Worm (Caenorhabditis elegans) whole organism, early embryonic: ENCODE results near the gene C06G4.4.

ENCODE experiments used
- F13C5.2 ChIP-seq: sonication (generic microtip); optimal IDR thresholded peaks from 2 replicates; lab custom pipeline; 2017; ENCODE audit warnings: mild to moderate bottlenecking, missing genetic modification characterization, inconsistent platforms, missing compliant biosample characterization
- aly-1 ChIP-seq: sonication (generic microtip); optimal IDR thresholded peaks from 2 replicates; lab custom pipeline; 2016; ENCODE audit warnings: missing genetic modification characterization, missing compliant biosample characterization

- TF ChIP-seq aly-1: no peak
- TF ChIP-seq F13C5.2 (tag; lab: Kevin White, UChicago): no peak
Measured at ce11 chrIII:7956965-7957364, 20.6 kb downstream of the C06G4.4 start, which contains the start of gene C29E4.9.
